Fruit fly (Drosophila melanogaster) whole organism, embryonic: ENCODE results near the gene Spt7.
A peak's percentile ranks its signal among the peaks of the same experiment; 100 is the strongest.

Experiments used
- Adf1 ChIP-seq: fragments of 200-800 bp; sonication (Bioruptor generic); IDR thresholded peaks from 2 replicates; pipeline ENCODE4 v1.3.6; 2022; ENCODE audit warnings: missing biosample characterization, missing genetic modification characterization
- Atf6 ChIP-seq: fragments of 200-800 bp; sonication (Bioruptor generic); IDR thresholded peaks from 2 replicates; pipeline ENCODE4 v1.3.6; 2022; ENCODE audit warnings: missing biosample characterization, missing genetic modification characterization
- BEAF-32 ChIP-seq: fragments of 200-800 bp; sonication (Bioruptor generic); optimal IDR thresholded peaks from 3 replicates; lab custom pipeline; 2017; ENCODE audit warnings: missing biosample characterization, missing genetic modification characterization, mild to moderate bottlenecking, moderate library complexity, missing genetic modification reagents
- CG12155 ChIP-seq: fragments of 200-800 bp; sonication (Bioruptor generic); optimal IDR thresholded peaks from 3 replicates; lab custom pipeline; 2016; ENCODE audit warnings: missing biosample characterization, missing genetic modification characterization
- CG14860 ChIP-seq: fragments of 200-800 bp; sonication (Bioruptor generic); IDR thresholded peaks from 3 replicates; pipeline ENCODE4 v1.3.6; 2022; ENCODE audit warnings: missing biosample characterization, missing genetic modification characterization; ENCODE audit not compliant: partially characterized antibody
- CG15011 ChIP-seq: fragments of 200-800 bp; sonication (Bioruptor generic); optimal IDR thresholded peaks from 3 replicates; lab custom pipeline; 2018; ENCODE audit warnings: missing biosample characterization, mild to moderate bottlenecking, missing genetic modification characterization
- CG15514 ChIP-seq: fragments of 200-800 bp; sonication (Bioruptor generic); optimal IDR thresholded peaks from 3 replicates; lab custom pipeline; 2017; ENCODE audit warnings: missing biosample characterization, missing genetic modification characterization, mild to moderate bottlenecking, moderate library complexity, missing genetic modification reagents
- CG16813 ChIP-seq: fragments of 200-800 bp; sonication (Bioruptor generic); IDR thresholded peaks from 3 replicates; pipeline ENCODE4 v1.3.6; 2022; ENCODE audit warnings: missing biosample characterization, missing genetic modification characterization; ENCODE audit not compliant: partially characterized antibody
- CG18011 ChIP-seq: fragments of 200-800 bp; sonication (Bioruptor generic); optimal IDR thresholded peaks from 2 replicates; lab custom pipeline; 2017; ENCODE audit warnings: missing biosample characterization, missing genetic modification characterization, mild to moderate bottlenecking, moderate library complexity, missing genotype
- CG2199 ChIP-seq: fragments of 200-800 bp; sonication (Bioruptor generic); IDR thresholded peaks from 3 replicates; pipeline ENCODE4 v1.3.6; 2022; ENCODE audit warnings: missing biosample characterization, missing genetic modification characterization
- CG2712 ChIP-seq: fragments of 200-800 bp; optimal IDR thresholded peaks from 3 replicates; lab custom pipeline; 2019; ENCODE audit warnings: missing biosample characterization, mild to moderate bottlenecking, missing genetic modification characterization, moderate library complexity
- CG30403 ChIP-seq: fragments of 200-800 bp; sonication (Bioruptor generic); optimal IDR thresholded peaks from 3 replicates; lab custom pipeline; 2016; ENCODE audit warnings: missing biosample characterization, missing genetic modification characterization
- CG31224 ChIP-seq: fragments of 200-800 bp; sonication (Bioruptor generic); IDR thresholded peaks from 2 replicates; pipeline ENCODE4 v1.3.6; 2022; ENCODE audit warnings: missing biosample characterization, missing genetic modification characterization
- CG33557 ChIP-seq: fragments of 200-800 bp; sonication (Bioruptor generic); optimal IDR thresholded peaks from 2 replicates; lab custom pipeline; 2019; ENCODE audit warnings: missing biosample characterization, mild to moderate bottlenecking, missing genetic modification characterization, moderate library complexity
- CG42726 ChIP-seq: fragments of 200-800 bp; sonication (Bioruptor generic); IDR thresholded peaks from 2 replicates; pipeline ENCODE4 v1.3.6; 2022; ENCODE audit warnings: missing biosample characterization, missing genetic modification characterization; ENCODE audit not compliant: partially characterized antibody
- CG6654 ChIP-seq: fragments of 200-800 bp; sonication (Bioruptor generic); optimal IDR thresholded peaks from 2 replicates; lab custom pipeline; 2017; ENCODE audit warnings: missing biosample characterization, mild to moderate bottlenecking, missing genetic modification characterization
- CG6765 ChIP-seq: fragments of 200-800 bp; sonication (Bioruptor generic); optimal IDR thresholded peaks from 3 replicates; lab custom pipeline; 2017; ENCODE audit warnings: missing biosample characterization, mild to moderate bottlenecking, missing genetic modification characterization
- CG7271 ChIP-seq: fragments of 200-800 bp; sonication (Bioruptor generic); optimal IDR thresholded peaks from 2 replicates; lab custom pipeline; 2018; ENCODE audit warnings: missing biosample characterization, mild to moderate bottlenecking, missing genetic modification characterization, moderate library complexity
- CG8359 ChIP-seq: fragments of 200-800 bp; sonication (Bioruptor generic); optimal IDR thresholded peaks from 2 replicates; lab custom pipeline; 2017; ENCODE audit warnings: missing biosample characterization, mild to moderate bottlenecking, missing genetic modification characterization, borderline replicate concordance
- CG8944 ChIP-seq: fragments of 200-800 bp; sonication (Bioruptor generic); optimal IDR thresholded peaks from 3 replicates; lab custom pipeline; 2016; ENCODE audit warnings: missing biosample characterization, missing genetic modification characterization
- CG9727 ChIP-seq: fragments of 200-800 bp; sonication (Bioruptor generic); optimal IDR thresholded peaks from 3 replicates; lab custom pipeline; 2017; ENCODE audit warnings: missing biosample characterization, mild to moderate bottlenecking, missing genetic modification characterization
- CG9797 ChIP-seq: fragments of 200-800 bp; sonication (Bioruptor generic); optimal IDR thresholded peaks from 3 replicates; lab custom pipeline; 2018; ENCODE audit warnings: missing biosample characterization, mild to moderate bottlenecking, missing genetic modification characterization
- Camta ChIP-seq: fragments of 200-800 bp; sonication (Bioruptor generic); optimal IDR thresholded peaks from 2 replicates; lab custom pipeline; 2016; ENCODE audit warnings: missing biosample characterization, missing genetic modification characterization
- Dll ChIP-seq: fragments of 200-800 bp; sonication (Bioruptor generic); IDR thresholded peaks from 4 replicates; pipeline ENCODE4 v1.3.6; 2022; ENCODE audit warnings: missing biosample characterization, missing genetic modification characterization; ENCODE audit not compliant: partially characterized antibody
- Ets65A ChIP-seq: fragments of 200-800 bp; sonication (Bioruptor generic); peaks from one replicate; lab custom pipeline; 2016; ENCODE audit warnings: missing biosample characterization, missing genetic modification characterization
- GATAe ChIP-seq: fragments of 200-800 bp; sonication (Bioruptor generic); conservative IDR thresholded peaks from 2 replicates; pipeline ENCODE4 v1.3.6; 2022; ENCODE audit warnings: missing biosample characterization, missing genetic modification characterization
- Hr51 ChIP-seq, 2 experiments: fragments of 200-800 bp; sonication (Bioruptor generic); optimal IDR thresholded peaks; 2 replicates in 1 of 2; 3 replicates in 1 of 2; lab custom pipeline; 2016 to 2018; ENCODE audit warnings: missing biosample characterization in 2 of 2, missing genetic modification characterization in 2 of 2, mild to moderate bottlenecking in 1 of 2, moderate library complexity in 1 of 2
- Med ChIP-seq: fragments of 200-800 bp; sonication (Bioruptor generic); peaks from one replicate; lab custom pipeline; 2016; ENCODE audit warnings: missing biosample characterization, missing genetic modification characterization, mild to moderate bottlenecking, inconsistent platforms, moderate library complexity
- Mes4 ChIP-seq: fragments of 200-800 bp; sonication (Bioruptor generic); optimal IDR thresholded peaks from 2 replicates; lab custom pipeline; 2016; ENCODE audit warnings: missing biosample characterization, missing genetic modification characterization
- Opbp ChIP-seq: fragments of 200-800 bp; sonication (Bioruptor generic); IDR thresholded peaks from 3 replicates; pipeline ENCODE4 v1.3.6; 2022; ENCODE audit warnings: missing biosample characterization, missing genetic modification characterization; ENCODE audit not compliant: partially characterized antibody
- Poxn ChIP-seq: fragments of 200-800 bp; sonication (Bioruptor generic); IDR thresholded peaks from 2 replicates; pipeline ENCODE4 v1.3.6; 2022; ENCODE audit warnings: missing biosample characterization, missing genetic modification characterization
- Sox102F ChIP-seq: fragments of 200-800 bp; sonication (Bioruptor generic); optimal IDR thresholded peaks from 2 replicates; lab custom pipeline; 2018; ENCODE audit warnings: missing biosample characterization, mild to moderate bottlenecking, missing genetic modification characterization, moderate library complexity
- Sry-β ChIP-seq: fragments of 200-800 bp; sonication (Bioruptor generic); optimal IDR thresholded peaks from 2 replicates; lab custom pipeline; 2018; ENCODE audit warnings: missing biosample characterization, mild to moderate bottlenecking, missing genetic modification characterization, moderate library complexity
- ato ChIP-seq: fragments of 200-800 bp; sonication (Bioruptor generic); IDR thresholded peaks from 2 replicates; pipeline ENCODE4 v1.3.6; 2022; ENCODE audit warnings: missing biosample characterization, missing genetic modification characterization; ENCODE audit not compliant: partially characterized antibody
- chif ChIP-seq, 2 experiments: fragments of 200-800 bp; sonication (Bioruptor generic); optimal IDR thresholded peaks; 3 replicates each; lab custom pipeline; 2016; ENCODE audit warnings: missing biosample characterization in 2 of 2, missing genetic modification characterization in 2 of 2
- fu2 ChIP-seq: fragments of 200-800 bp; sonication (Bioruptor generic); optimal IDR thresholded peaks from 2 replicates; lab custom pipeline; 2016; ENCODE audit warnings: missing biosample characterization, missing genetic modification characterization
- gem ChIP-seq: fragments of 200-800 bp; sonication (Bioruptor generic); optimal IDR thresholded peaks from 2 replicates; lab custom pipeline; 2019; ENCODE audit warnings: missing biosample characterization, mild to moderate bottlenecking, missing genetic modification characterization, moderate library complexity
- jigr1 ChIP-seq: fragments of 200-800 bp; sonication (Bioruptor generic); IDR thresholded peaks from 3 replicates; pipeline ENCODE4 v1.3.6; 2022; ENCODE audit warnings: missing biosample characterization, missing genetic modification characterization
- ken ChIP-seq: fragments of 200-800 bp; sonication (Bioruptor generic); IDR thresholded peaks from 3 replicates; pipeline ENCODE4 v1.3.6; 2022; ENCODE audit warnings: missing biosample characterization, missing genetic modification characterization
- mirr ChIP-seq: fragments of 200-800 bp; sonication (Bioruptor generic); optimal IDR thresholded peaks from 3 replicates; lab custom pipeline; 2018; ENCODE audit warnings: missing biosample characterization, mild to moderate bottlenecking, missing genetic modification characterization
- pzg ChIP-seq: fragments of 200-800 bp; sonication (Bioruptor generic); optimal IDR thresholded peaks from 3 replicates; lab custom pipeline; 2018; ENCODE audit warnings: missing biosample characterization, mild to moderate bottlenecking, missing genetic modification characterization, moderate library complexity
- ranshi ChIP-seq: fragments of 200-800 bp; sonication (Bioruptor generic); IDR thresholded peaks from 2 replicates; pipeline ENCODE4 v1.3.6; 2022; ENCODE audit warnings: missing biosample characterization, missing genetic modification characterization
- sc ChIP-seq, 3 experiments: fragments of >200 bp in 2 of 3; fragments of 200-800 bp in 1 of 3; sonication (Bioruptor generic) in 1 of 3; optimal IDR thresholded peaks; 2 replicates in 2 of 3; 3 replicates in 1 of 3; lab custom pipeline; 2017; ENCODE audit warnings: mild to moderate bottlenecking in 1 of 3, missing biosample characterization in 1 of 3, missing genetic modification characterization in 1 of 3, missing genetic modification reagents in 1 of 3
- sna ChIP-seq: fragments of 200-800 bp; sonication (Bioruptor generic); IDR thresholded peaks from 2 replicates; pipeline ENCODE4 v1.3.6; 2022; ENCODE audit warnings: missing biosample characterization, missing genetic modification characterization; ENCODE audit not compliant: partially characterized antibody
- zen2 ChIP-seq: fragments of 200-800 bp; sonication (Bioruptor generic); IDR thresholded peaks from 3 replicates; pipeline ENCODE4 v1.3.6; 2022; ENCODE audit warnings: missing biosample characterization, missing genetic modification characterization; ENCODE audit not compliant: partially characterized antibody
- zfh2 ChIP-seq: fragments of 200-800 bp; sonication (Bioruptor generic); optimal IDR thresholded peaks from 2 replicates; lab custom pipeline; 2016; ENCODE audit warnings: missing biosample characterization, missing genetic modification characterization

Spt7 gene

DNA sequence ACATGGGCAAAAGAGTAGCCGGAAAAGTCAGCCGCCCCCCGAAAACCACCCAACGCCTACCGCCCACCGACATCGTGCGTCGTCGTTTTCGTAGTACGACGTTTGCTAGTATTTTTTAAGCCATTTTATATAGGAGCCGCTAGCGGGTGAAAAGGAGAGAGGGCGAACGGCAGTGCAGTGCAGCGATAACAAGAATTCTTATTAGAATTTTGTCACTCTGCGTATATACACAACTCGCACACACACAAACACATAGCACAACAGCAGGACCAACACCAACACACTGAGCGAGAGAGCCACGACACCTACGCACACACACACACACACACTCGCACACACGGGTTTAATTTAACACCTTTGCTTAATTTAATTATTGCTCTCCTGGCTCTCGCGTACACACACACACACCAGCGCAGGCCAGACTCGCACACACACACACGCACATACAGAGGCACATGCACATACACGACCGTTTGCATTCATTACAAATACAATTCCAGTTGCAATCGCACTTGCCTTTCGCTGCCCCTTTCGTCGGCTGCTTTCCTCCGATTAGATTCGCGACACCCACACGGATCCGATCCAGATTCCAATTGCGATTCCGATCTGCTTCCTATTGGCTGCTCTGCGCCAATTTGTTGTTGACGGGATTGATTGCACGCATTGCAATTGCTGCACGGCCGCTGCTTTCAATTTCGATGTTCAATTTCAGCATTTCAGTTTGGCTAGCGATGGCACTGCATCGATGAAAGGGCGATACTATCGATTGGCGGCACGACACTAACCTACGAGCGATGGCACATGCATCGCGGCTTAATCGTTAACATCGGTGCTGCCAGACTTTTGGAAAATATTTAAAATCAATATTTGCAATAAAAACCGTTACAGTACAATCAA, 23.2 kb upstream of the Spt7 start, which contains the start of gene Socs16D (continued):
- TF ChIP-seq pzg (GFP tag; lab: Kevin White, UChicago) (peak; percentile 94), CG8359 (GFP tag; lab: Kevin White, UChicago) (no peak), mirr (peak; percentile 21), ken (GFP tag; lab: Robert Waterston, UW) (0 out of 3 replicates have a peak, but pooled peaks have one; percentile 34), Atf6 (GFP tag; lab: Robert Waterston, UW) (no peak), BEAF-32 (GFP tag; lab: Kevin White, UChicago) (peak; percentile 98), Dll (GFP tag; lab: Robert Waterston, UW) (peak; percentile 93), Hr51 (GFP tag; optimal IDR thresholded peaks at IDR 0.05; lab: Kevin White, UChicago) (peak in 1 of 2 experiments; percentile 56), CG2712 (tag; lab: Kevin White, UChicago) (peak; percentile 43), Opbp (GFP tag; lab: Robert Waterston, UW) (peak; percentile 99), CG18011 (GFP tag; lab: Kevin White, UChicago) (no peak), CG6654 (no peak), CG9727 (GFP tag; lab: Kevin White, UChicago) (peak; percentile 32), chif (GFP tag; optimal IDR thresholded peaks at IDR 0.05; lab: Kevin White, UChicago) (peak; percentile 23 to 42), Camta (GFP tag; lab: Kevin White, UChicago) (peak; percentile 43), CG8944 (GFP tag; lab: Kevin White, UChicago) (peak; percentile 5), CG14860 (GFP tag; lab: Robert Waterston, UW) (peak; percentile 94), CG16813 (GFP tag; lab: Robert Waterston, UW) (peak; percentile 98), CG15514 (GFP tag; lab: Kevin White, UChicago) (peak; percentile 81), CG31224 (GFP tag; lab: Robert Waterston, UW) (no peak), CG7271 (tag; lab: Kevin White, UChicago) (no peak), zfh2 (GFP tag; lab: Kevin White, UChicago) (peak; percentile 51), CG12155 (peak; percentile 36), ranshi (GFP tag; lab: Robert Waterston, UW) (no peak), sc (optimal IDR thresholded peaks at IDR 0.05; lab: Kevin White, UChicago) (no peak), sc (GFP tag; optimal IDR thresholded peaks at IDR 0.05; lab: Kevin White, UChicago) (no peak), Poxn (GFP tag; lab: Robert Waterston, UW) (no peak), ato (GFP tag; lab: Robert Waterston, UW) (peak; percentile 97), CG6765 (GFP tag; lab: Kevin White, UChicago) (no peak), Adf1 (GFP tag; lab: Robert Waterston, UW) (no peak), CG33557 (GFP tag; lab: Kevin White, UChicago) (no peak), zen2 (peak; percentile 96), Med (GFP tag; lab: Kevin White, UChicago) (peak; percentile 91), CG30403 (peak; percentile 38), Sry-β (GFP tag; lab: Kevin White, UChicago) (peak; percentile 6), CG15011 (GFP tag; lab: Kevin White, UChicago) (no peak), Mes4 (GFP tag; lab: Kevin White, UChicago) (no peak), sna (GFP tag; lab: Robert Waterston, UW) (peak; percentile 95), CG9797 (peak; percentile 43), gem (tag; lab: Kevin White, UChicago) (peak; percentile 30), fu2 (GFP tag; lab: Kevin White, UChicago) (no peak), Sox102F (GFP tag; lab: Kevin White, UChicago) (no peak), jigr1 (GFP tag; lab: Robert Waterston, UW) (no peak), Ets65A (peak; percentile 76), CG2199 (GFP tag; lab: Robert Waterston, UW) (0 out of 3 replicates have a peak, but pooled peaks have one; percentile 29), CG42726 (GFP tag; lab: Robert Waterston, UW) (peak; percentile 99), GATAe (GFP tag; lab: Robert Waterston, UW) (no peak)
